Fruit fly (Drosophila melanogaster) whole organism: Measurements from ENCODE around the gene CG7675.

Experiments
- CG8478 ChIP-seq: fragments of >200 bp; optimal IDR thresholded peaks from 2 replicates; lab custom pipeline; 2018; ENCODE audit warnings: inconsistent platforms
- Dll ChIP-seq: fragments of >200 bp; optimal IDR thresholded peaks from 2 replicates; lab custom pipeline; 2017
- EcR ChIP-seq, 2 experiments: fragments of >200 bp; optimal IDR thresholded peaks; 2 replicates each; lab custom pipeline; 2017; ENCODE audit warnings: missing biosample characterization in 2 of 2, missing genetic modification characterization in 2 of 2, missing genetic modification reagents in 2 of 2
- pan ChIP-seq: fragments of >200 bp; optimal IDR thresholded peaks from 2 replicates; lab custom pipeline; 2017
- psq ChIP-seq: fragments of >200 bp; optimal IDR thresholded peaks from 2 replicates; lab custom pipeline; 2017
- usp ChIP-seq: fragments of >200 bp; optimal IDR thresholded peaks from 2 replicates; lab custom pipeline; 2017; ENCODE audit warnings: missing biosample characterization, missing genetic modification characterization, mixed read lengths

Gene CG7675

dm6 chr3R:18368595-18368994 lies 12.4 kb downstream of the CG7675 start:
- TF ChIP-seq psq (lab: Kevin White, UChicago): no peak
- TF ChIP-seq pan (lab: Kevin White, UChicago): no peak
- no peak for TF ChIP-seq EcR (GFP tag; optimal IDR thresholded peaks at IDR 0.05; lab: Kevin White, UChicago)
- TF ChIP-seq CG8478 (lab: Kevin White, UChicago): no peak
- TF ChIP-seq Dll: no peak
- TF ChIP-seq usp: no peak

DNA sequence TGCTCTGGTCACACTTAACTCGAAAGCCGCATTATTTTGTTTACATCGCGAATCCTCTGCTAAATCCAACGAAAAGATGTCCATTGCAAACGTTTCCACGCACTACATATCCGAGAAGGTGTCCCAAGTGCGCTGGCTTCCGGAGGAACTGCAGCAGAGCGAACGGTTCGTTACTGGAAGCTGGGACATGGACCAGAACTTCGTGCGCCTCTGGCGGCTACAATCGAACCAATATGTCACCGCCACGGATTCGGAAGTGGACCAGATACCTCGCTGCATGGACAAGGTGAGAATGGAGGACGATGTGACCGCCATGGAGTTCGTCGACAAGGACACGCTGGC lies 14.4 kb downstream of the CG7675 start:
- TF ChIP-seq EcR (GFP tag; optimal IDR thresholded peaks at IDR 0.05; lab: Kevin White, UChicago) (no peak), Dll (no peak), CG8478 (lab: Kevin White, UChicago) (no peak), psq (lab: Kevin White, UChicago) (no peak)

dm6 chr3R:18365978-18366643 lies 14.9 kb downstream of the CG7675 start, which contains the start of the genes WRNexo and Nup43:
Gene WRNexo, minus strand, starts transcription at chr3R:18366162.
Gene Nup43, plus strand, starts transcription at chr3R:18366638.
- no peak for TF ChIP-seq usp
- TF ChIP-seq pan (lab: Kevin White, UChicago): no peak
- TF ChIP-seq EcR (GFP tag; optimal IDR thresholded peaks at IDR 0.05; lab: Kevin White, UChicago): no peak
- no peak for TF ChIP-seq psq (lab: Kevin White, UChicago)
- no peak for TF ChIP-seq CG8478 (lab: Kevin White, UChicago)
- no peak for TF ChIP-seq Dll

DNA sequence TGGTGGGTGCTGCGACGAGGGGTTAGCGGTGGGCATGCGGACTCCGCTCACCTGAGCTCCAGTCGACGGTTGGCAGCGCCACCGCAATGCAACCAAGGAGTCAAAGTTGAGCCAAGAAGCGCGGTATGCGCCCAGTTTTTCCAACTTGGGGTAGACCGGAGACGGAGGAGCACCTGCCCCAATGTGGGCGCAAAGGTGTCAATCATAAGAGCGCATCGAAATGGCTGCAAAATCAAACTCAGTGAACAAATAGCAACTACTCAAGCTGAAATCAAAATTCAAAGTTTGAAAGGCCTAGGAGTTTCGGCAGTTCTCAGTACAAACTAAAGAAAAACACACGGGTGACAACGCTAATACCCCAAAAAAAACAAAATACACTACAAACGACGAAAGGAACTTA lies 19.3 kb downstream of the CG7675 start, which contains the start of gene hmw:
Gene hmw, plus strand, starts transcription at position 301 of the 400 bp plus-strand sequence.
- TF ChIP-seq CG8478 (lab: Kevin White, UChicago): no peak

DNA sequence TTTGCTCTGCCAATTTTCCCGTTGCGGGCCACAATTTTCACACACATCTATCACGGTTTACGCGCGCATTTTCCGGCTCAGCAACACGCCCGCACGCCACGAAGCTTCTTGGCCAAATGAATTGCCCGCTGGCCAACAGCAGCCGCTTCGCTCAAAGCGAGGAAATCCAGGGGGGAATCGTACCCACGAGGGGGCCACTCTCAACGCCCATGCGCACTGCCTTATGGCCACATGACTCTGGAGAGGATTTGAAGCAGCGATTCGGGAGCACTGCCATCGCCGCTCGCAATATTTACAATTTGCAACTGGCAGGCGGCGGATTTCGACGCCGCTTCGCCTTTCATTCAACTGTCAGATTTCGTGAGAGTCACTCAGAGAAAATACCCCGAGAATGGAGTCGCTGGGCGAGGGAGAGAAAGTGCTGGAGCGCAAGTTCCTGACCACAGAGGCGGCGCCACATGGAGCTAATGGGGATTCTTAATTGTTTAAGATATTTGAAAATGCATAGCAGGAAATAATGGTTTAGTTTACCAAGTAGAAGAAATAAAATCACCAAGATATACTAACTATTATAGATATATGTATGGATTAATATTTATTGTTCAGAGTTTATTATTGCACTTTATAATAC lies 20.2 kb downstream of the CG7675 start, which contains the start of gene CG15803:
Gene CG15803, minus strand, starts transcription at position 99 of the 631 bp plus-strand sequence.
- no peak for TF ChIP-seq EcR (GFP tag; optimal IDR thresholded peaks at IDR 0.05; lab: Kevin White, UChicago)
- TF ChIP-seq Dll: peak; percentile 61

DNA sequence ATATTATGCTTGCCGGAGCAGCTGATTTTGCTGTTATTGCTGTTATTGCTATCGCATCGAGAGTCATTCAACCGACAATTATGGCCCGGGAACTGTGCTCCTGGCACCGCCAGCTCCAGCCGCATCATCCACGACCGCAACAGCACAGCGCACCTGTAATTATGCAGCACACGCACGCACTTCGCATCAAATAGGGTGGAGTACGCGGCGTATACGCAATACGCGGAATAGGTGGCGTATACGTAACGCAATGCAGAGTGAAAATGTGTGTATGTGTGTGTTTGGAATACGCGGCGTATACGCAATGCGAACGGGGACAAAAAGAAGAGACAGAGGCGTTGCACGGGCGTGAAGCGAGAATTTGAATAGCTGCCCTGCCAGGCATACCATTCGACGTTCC lies 25.2 kb downstream of the CG7675 start:
- no peak for TF ChIP-seq CG8478 (lab: Kevin White, UChicago)
- TF ChIP-seq usp: no peak
- no peak for TF ChIP-seq Dll
- no peak for TF ChIP-seq pan (lab: Kevin White, UChicago)
- no peak for TF ChIP-seq EcR (GFP tag; optimal IDR thresholded peaks at IDR 0.05; lab: Kevin White, UChicago)

DNA sequence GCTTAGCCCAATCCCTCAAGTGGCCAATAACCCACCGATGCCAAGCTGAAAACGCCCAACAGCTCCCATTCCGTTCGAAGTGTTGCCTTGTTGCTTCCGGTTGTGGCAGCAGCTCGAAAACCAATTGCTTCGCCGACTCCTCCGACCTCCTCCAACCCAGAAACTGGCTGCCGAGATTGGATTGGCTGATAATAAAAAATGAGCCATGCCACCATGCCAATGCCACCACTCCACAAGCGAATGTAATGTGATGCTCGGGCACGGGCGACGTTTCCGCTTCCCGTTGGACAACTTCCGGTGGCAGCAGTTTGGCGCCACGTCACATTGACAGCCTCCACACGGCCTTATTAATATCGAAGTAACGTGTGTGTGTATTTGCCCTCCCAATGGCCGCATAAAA lies 42.5 kb downstream of the CG7675 start:
- no peak for TF ChIP-seq Dll
- TF ChIP-seq CG8478 (lab: Kevin White, UChicago): no peak
- no peak for TF ChIP-seq psq (lab: Kevin White, UChicago)
- no peak for TF ChIP-seq usp
- TF ChIP-seq pan (lab: Kevin White, UChicago): no peak
- TF ChIP-seq EcR (GFP tag; optimal IDR thresholded peaks at IDR 0.05; lab: Kevin White, UChicago): no peak

dm6 chr3R:18328842-18329241 lies 52.1 kb downstream of the CG7675 start, which contains the start of gene naz:
Gene naz, minus strand, starts transcription at chr3R:18328942.
- TF ChIP-seq EcR (GFP tag; optimal IDR thresholded peaks at IDR 0.05; lab: Kevin White, UChicago) (no peak), Dll (no peak)
